Worm (Caenorhabditis elegans) whole organism, L4 larva: Measurements from ENCODE around the gene ZK662.2.

Source experiments
- D1046.2 ChIP-seq: fragments of 200-800 bp; sonication (Bioruptor generic); IDR thresholded peaks from 2 replicates; pipeline ENCODE4 v1.3.6; 2022; ENCODE audit warnings: missing genetic modification characterization, missing compliant biosample characterization
- F10B5.3 ChIP-seq: sonication (generic microtip); optimal IDR thresholded peaks from 2 replicates; lab custom pipeline; 2016; ENCODE audit warnings: mild to moderate bottlenecking, missing genetic modification characterization, missing compliant biosample characterization
- F37D6.2 ChIP-seq: sonication (generic microtip); optimal IDR thresholded peaks from 2 replicates; lab custom pipeline; 2016; ENCODE audit warnings: mild to moderate bottlenecking, missing genetic modification characterization, missing compliant biosample characterization
- F44E2.7 ChIP-seq: fragments of 200-800 bp; sonication (Bioruptor generic); IDR thresholded peaks from 2 replicates; pipeline ENCODE4 v2.1.2; 2022; ENCODE audit warnings: missing genetic modification characterization, missing compliant biosample characterization
- T20F7.1 ChIP-seq: fragments of 200-800 bp; sonication (Bioruptor generic); optimal IDR thresholded peaks from 2 replicates; lab custom pipeline; 2018; ENCODE audit warnings: mild to moderate bottlenecking, missing genetic modification characterization, missing compliant biosample characterization
- T26A8.4 ChIP-seq: fragments of 200-800 bp; sonication (Bioruptor generic); IDR thresholded peaks from 2 replicates; pipeline ENCODE4 v1.3.6; 2022; ENCODE audit warnings: missing genetic modification characterization, missing compliant biosample characterization
- Y48G9A.11 ChIP-seq: fragments of 200-800 bp; sonication (Bioruptor generic); IDR thresholded peaks from 2 replicates; pipeline ENCODE4 v1.3.6; 2022; ENCODE audit warnings: missing genetic modification reagents, missing genetic modification characterization, missing compliant biosample characterization
- Y75B8A.6 ChIP-seq: fragments of 200-800 bp; sonication (Bioruptor generic); IDR thresholded peaks from 2 replicates; pipeline ENCODE4 v1.3.6; 2022; ENCODE audit warnings: missing genetic modification reagents, missing genetic modification characterization, missing compliant biosample characterization
- ZK337.2 ChIP-seq: fragments of 200-800 bp; sonication (Bioruptor generic); IDR thresholded peaks from 2 replicates; pipeline ENCODE4 v1.3.6; 2022; ENCODE audit warnings: missing genetic modification reagents, missing genetic modification characterization, missing compliant biosample characterization
- aha-1 ChIP-seq: fragments of 150-350 bp; peaks from one replicate; lab custom pipeline; 2014; ENCODE audit warnings: missing biosample characterization, missing genetic modification characterization
- ceh-20 ChIP-seq: fragments of 200-800 bp; sonication (Bioruptor generic); IDR thresholded peaks from 2 replicates; pipeline ENCODE4 v1.3.6; 2022; ENCODE audit warnings: missing genetic modification reagents, missing genetic modification characterization, missing compliant biosample characterization
- ceh-62 ChIP-seq: sonication (generic microtip); optimal IDR thresholded peaks from 2 replicates; lab custom pipeline; 2017; ENCODE audit warnings: missing biosample characterization, missing genetic modification characterization
- ceh-82 ChIP-seq: sonication (generic microtip); optimal IDR thresholded peaks from 2 replicates; lab custom pipeline; 2017; ENCODE audit warnings: missing biosample characterization, missing genetic modification characterization
- daf-12 ChIP-seq: fragments of 150-350 bp; optimal IDR thresholded peaks from 2 replicates; lab custom pipeline; 2014; ENCODE audit warnings: missing biosample characterization, missing genetic modification reagents, missing genetic modification characterization
- daf-19 ChIP-seq: fragments of 200-800 bp; sonication (Bioruptor generic); conservative IDR thresholded peaks from 2 replicates; pipeline ENCODE4 v1.3.6; 2022; ENCODE audit warnings: missing genetic modification characterization, missing compliant biosample characterization
- daf-8 ChIP-seq: fragments of 200-800 bp; sonication (Bioruptor generic); IDR thresholded peaks from 2 replicates; pipeline ENCODE4 v1.3.6; 2022; ENCODE audit warnings: missing genetic modification characterization, missing compliant biosample characterization
- dmd-6 ChIP-seq: fragments of 200-800 bp; sonication (Bioruptor generic); IDR thresholded peaks from 2 replicates; pipeline ENCODE4 v1.3.6; 2022; ENCODE audit warnings: missing genetic modification reagents, missing genetic modification characterization, missing compliant biosample characterization
- dmd-9 ChIP-seq: fragments of 200-800 bp; sonication (Bioruptor generic); IDR thresholded peaks from 2 replicates; pipeline ENCODE4 v1.3.6; 2022; ENCODE audit warnings: missing genetic modification reagents, missing genetic modification characterization, missing compliant biosample characterization
- egl-43 ChIP-seq: fragments of 200-800 bp; sonication (Bioruptor generic); IDR thresholded peaks from 2 replicates; pipeline ENCODE4 v1.3.6; 2022; ENCODE audit warnings: missing genetic modification reagents, missing genetic modification characterization, missing compliant biosample characterization
- fos-1 ChIP-seq: fragments of 150-350 bp; optimal IDR thresholded peaks from 2 replicates; lab custom pipeline; 2014; ENCODE audit warnings: missing biosample characterization, missing genetic modification characterization
- hif-1 ChIP-seq, 2 experiments: sonication (generic microtip); optimal IDR thresholded peaks; 2 replicates each; lab custom pipeline; 2016 to 2017; ENCODE audit warnings: missing compliant biosample characterization in 2 of 2, missing genetic modification characterization in 2 of 2, missing genetic modification reagents in 2 of 2, missing genotype in 2 of 2, mild to moderate bottlenecking in 1 of 2
- hmg-1.1 ChIP-seq: fragments of 200-800 bp; sonication (Bioruptor generic); IDR thresholded peaks from 2 replicates; pipeline ENCODE4 v1.3.6; 2022; ENCODE audit warnings: missing genetic modification reagents, missing genetic modification characterization, missing compliant biosample characterization
- lim-7 ChIP-seq: fragments of 200-800 bp; sonication (Bioruptor generic); IDR thresholded peaks from 2 replicates; pipeline ENCODE4 v1.3.6; 2022; ENCODE audit warnings: missing genetic modification characterization, missing compliant biosample characterization
- lin-13 ChIP-seq: fragments of 150-350 bp; optimal IDR thresholded peaks from 2 replicates; lab custom pipeline; 2014; ENCODE audit warnings: missing biosample characterization, missing genetic modification reagents, missing genetic modification characterization
- madf-5 ChIP-seq, 2 experiments: fragments of 200-800 bp; sonication (Bioruptor generic); IDR thresholded peaks; 2 replicates each; pipeline ENCODE4 v1.3.6; 2022; ENCODE audit warnings: missing compliant biosample characterization in 2 of 2, missing genetic modification characterization in 2 of 2
- mdl-1 ChIP-seq, 2 experiments: fragments of 150-350 bp in 1 of 2; sonication (generic microtip) in 1 of 2; optimal IDR thresholded peaks; 2 replicates each; lab custom pipeline; 2014 to 2017; ENCODE audit warnings: missing biosample characterization in 2 of 2, missing genetic modification characterization in 2 of 2
- mdt-29 ChIP-seq: fragments of 200-800 bp; sonication (Bioruptor generic); IDR thresholded peaks from 2 replicates; pipeline ENCODE4 v1.3.6; 2022; ENCODE audit warnings: missing genetic modification reagents, missing genetic modification characterization, missing compliant biosample characterization
- mxl-2 ChIP-seq: fragments of 200-800 bp; sonication (Bioruptor generic); conservative IDR thresholded peaks from 2 replicates; pipeline ENCODE4 v1.3.6; 2022; ENCODE audit warnings: missing genetic modification reagents, missing genetic modification characterization, missing compliant biosample characterization
- nhr-102 ChIP-seq: sonication (generic microtip); optimal IDR thresholded peaks from 2 replicates; lab custom pipeline; 2016; ENCODE audit warnings: mild to moderate bottlenecking, missing genetic modification characterization, moderate library complexity, missing compliant biosample characterization
- nhr-237 ChIP-seq: sonication (generic microtip); optimal IDR thresholded peaks from 2 replicates; lab custom pipeline; 2017; ENCODE audit warnings: missing biosample characterization, missing genetic modification characterization
- nhr-28 ChIP-seq: fragments of 150-350 bp; optimal IDR thresholded peaks from 2 replicates; lab custom pipeline; 2014; ENCODE audit warnings: missing biosample characterization, missing genetic modification characterization
- nhr-42 ChIP-seq: fragments of 200-800 bp; sonication (Bioruptor generic); IDR thresholded peaks from 2 replicates; pipeline ENCODE4 v1.3.6; 2022; ENCODE audit warnings: missing genetic modification characterization, missing compliant biosample characterization
- nhr-6 ChIP-seq: fragments of 150-350 bp; optimal IDR thresholded peaks from 2 replicates; lab custom pipeline; 2014; ENCODE audit warnings: missing biosample characterization, missing genetic modification characterization
- nhr-76 ChIP-seq: fragments of 150-350 bp; optimal IDR thresholded peaks from 2 replicates; lab custom pipeline; 2014; ENCODE audit warnings: missing biosample characterization, missing genetic modification characterization
- pha-4 ChIP-seq, 2 experiments: fragments of 150-350 bp in 1 of 2; fragments of 200-800 bp in 1 of 2; sonication (Bioruptor generic) in 1 of 2; IDR thresholded peaks in 1 of 2; optimal IDR thresholded peaks in 1 of 2; 2 replicates each; pipeline versions ENCODE4 v1.3.6 to Lab custom; 2014 to 2022; ENCODE audit warnings: missing genetic modification characterization in 2 of 2, missing genetic modification reagents in 2 of 2, missing biosample characterization in 1 of 2, missing compliant biosample characterization in 1 of 2
- set-16 ChIP-seq: fragments of 200-800 bp; sonication (Bioruptor generic); IDR thresholded peaks from 2 replicates; pipeline ENCODE4 v1.3.6; 2022; ENCODE audit warnings: missing genetic modification reagents, missing genetic modification characterization, missing compliant biosample characterization
- skn-1 ChIP-seq: fragments of 150-350 bp; optimal IDR thresholded peaks from 2 replicates; lab custom pipeline; 2014; ENCODE audit warnings: missing biosample characterization, missing genetic modification characterization
- tag-97 ChIP-seq: fragments of 200-800 bp; sonication (Bioruptor generic); IDR thresholded peaks from 2 replicates; pipeline ENCODE4 v1.3.6; 2022; ENCODE audit warnings: missing genetic modification characterization, missing compliant biosample characterization
- unc-62 ChIP-seq, 3 experiments: fragments of 150-350 bp in 1 of 3; sonication (generic microtip); optimal IDR thresholded peaks in 2 of 3; peaks in 1 of 3; 1 replicate in 1 of 3; 2 replicates in 2 of 3; lab custom pipeline; 2014 to 2017; ENCODE audit warnings: missing biosample characterization in 3 of 3, missing genetic modification characterization in 3 of 3, missing genetic modification reagents in 3 of 3, missing genotype in 1 of 3
- vab-7 ChIP-seq: fragments of 200-800 bp; sonication (Bioruptor generic); IDR thresholded peaks from 2 replicates; pipeline ENCODE4 v1.3.6; 2022; ENCODE audit warnings: missing genetic modification reagents, missing genetic modification characterization, missing compliant biosample characterization
- zag-1 ChIP-seq: fragments of 150-350 bp; optimal IDR thresholded peaks from 2 replicates; lab custom pipeline; 2014; ENCODE audit warnings: missing biosample characterization, missing genetic modification characterization
- zip-11 ChIP-seq: fragments of 200-800 bp; sonication (Bioruptor generic); IDR thresholded peaks from 2 replicates; pipeline ENCODE4 v1.3.6; 2022; ENCODE audit warnings: missing genetic modification characterization, missing compliant biosample characterization
- zip-2 ChIP-seq: fragments of 150-350 bp; optimal IDR thresholded peaks from 2 replicates; lab custom pipeline; 2014; ENCODE audit warnings: missing biosample characterization, missing genetic modification characterization

The ZK662.2 gene

DNA sequence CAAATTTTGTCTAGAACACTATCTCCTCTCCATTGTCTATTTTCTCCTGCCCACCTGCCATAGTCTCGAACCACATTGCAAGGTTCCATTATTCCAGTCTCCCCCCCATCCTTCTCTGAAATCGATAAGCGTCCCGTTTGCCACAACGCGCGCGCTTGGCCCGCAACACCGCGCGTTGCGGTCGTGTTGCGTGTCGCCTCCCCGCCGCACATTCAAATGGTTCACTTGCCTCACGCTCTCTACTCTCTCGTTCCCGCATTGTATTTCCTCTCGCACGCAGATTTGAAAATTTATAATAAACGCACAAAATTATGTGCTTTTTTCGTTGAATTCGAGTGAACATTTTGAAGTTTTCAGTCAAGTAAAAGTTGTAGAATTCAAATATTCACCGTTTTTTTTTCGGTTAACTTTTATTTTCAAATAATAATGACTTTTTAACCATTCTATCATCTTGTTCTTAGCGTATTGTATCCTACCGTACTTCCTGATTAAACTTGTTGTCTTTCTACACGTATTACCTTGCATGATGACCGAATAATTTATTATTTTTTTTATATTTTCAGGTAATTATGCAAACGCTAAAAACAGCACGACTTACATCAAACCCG is 29.2 kb downstream of the ZK662.2 start, which contains the start of gene lin-15B:
Gene lin-15B (plus strand): TSS at position 558 of the 608 bp plus-strand sequence.
- 0 out of 2 replicates have a peak, but pooled peaks have one; percentile 13 for TF ChIP-seq dmd-9 (GFP tag; lab: Robert Waterston, UW)
- TF ChIP-seq set-16 (GFP tag; lab: Robert Waterston, UW), result peak; percentile 34; the same call in 1 of the 2 replicates
- peak; percentile 19; the same call in 1 of the 2 replicates for TF ChIP-seq hmg-1.1 (GFP tag; lab: Robert Waterston, UW)
- no peak for TF ChIP-seq ceh-62
- no peak for TF ChIP-seq Y75B8A.6 (GFP tag; lab: Robert Waterston, UW)
- peak; percentile 13; the same call in 1 of the 2 replicates for TF ChIP-seq egl-43 (GFP tag; lab: Robert Waterston, UW)

DNA sequence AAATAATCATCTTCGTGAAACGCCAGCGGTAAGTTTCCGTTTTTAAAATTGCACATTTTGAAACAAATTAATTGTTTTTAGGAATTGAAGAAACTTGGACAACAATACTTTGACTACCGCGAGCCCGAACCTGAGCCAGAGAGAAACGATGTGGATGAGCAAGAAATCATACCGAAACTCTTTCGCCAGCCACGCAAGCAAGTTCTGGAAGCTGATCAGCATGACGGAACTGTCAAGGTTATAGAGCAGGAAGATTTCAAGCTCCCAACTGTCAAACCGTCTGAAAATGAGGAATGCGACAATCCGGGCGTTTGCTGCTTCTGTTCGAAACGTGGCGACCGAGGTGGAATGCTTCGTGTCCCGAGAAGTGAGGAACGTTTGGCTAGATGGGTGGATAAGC is 33.8 kb downstream of the ZK662.2 start:
- TF ChIP-seq zip-11 (GFP tag; lab: Robert Waterston, UW) (no peak), nhr-76 (tag; lab: Kevin White, UChicago) (no peak), mdt-29 (GFP tag; lab: Robert Waterston, UW) (no peak), unc-62 (GFP tag; optimal IDR thresholded peaks at IDR 0.05 in 1 of 2; lab: Kevin White, UChicago) (peak in 1 of 2 experiments; percentile 96), unc-62 (tag; optimal IDR thresholded peaks at IDR 0.05; lab: Kevin White, UChicago) (no peak), egl-43 (GFP tag; lab: Robert Waterston, UW) (no peak), dmd-9 (GFP tag; lab: Robert Waterston, UW) (no peak), nhr-102 (no peak), F10B5.3 (no peak)

DNA sequence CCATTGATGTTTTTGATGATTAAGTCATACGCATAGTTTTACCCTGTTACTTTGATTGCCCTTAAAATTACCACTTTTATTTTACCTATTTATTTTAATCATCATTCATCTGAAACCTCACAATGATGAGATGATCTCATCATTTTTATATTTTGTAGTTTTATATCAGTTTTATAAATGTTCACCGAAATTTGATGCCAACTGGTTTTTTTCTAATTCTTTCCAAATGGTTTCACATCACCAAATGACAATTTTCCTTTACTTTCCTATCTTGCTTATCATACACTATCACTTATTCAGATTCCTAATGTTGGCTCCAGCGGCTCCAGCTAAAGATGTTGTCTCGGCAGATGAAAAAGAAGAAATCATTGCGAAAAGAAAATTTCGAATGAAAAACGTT is 35.2 kb downstream of the ZK662.2 start, which contains the start of gene lin-15A:
Gene lin-15A (plus strand): TSS at position 301 of the 400 bp plus-strand sequence.
- TF ChIP-seq T20F7.1 (GFP tag; lab: Kevin White, UChicago), result no peak
- no peak for TF ChIP-seq hif-1 (tag; optimal IDR thresholded peaks at IDR 0.05; lab: Kevin White, UChicago)
- TF ChIP-seq nhr-28, result no peak
- no peak for TF ChIP-seq nhr-42 (GFP tag; lab: Robert Waterston, UW)

DNA sequence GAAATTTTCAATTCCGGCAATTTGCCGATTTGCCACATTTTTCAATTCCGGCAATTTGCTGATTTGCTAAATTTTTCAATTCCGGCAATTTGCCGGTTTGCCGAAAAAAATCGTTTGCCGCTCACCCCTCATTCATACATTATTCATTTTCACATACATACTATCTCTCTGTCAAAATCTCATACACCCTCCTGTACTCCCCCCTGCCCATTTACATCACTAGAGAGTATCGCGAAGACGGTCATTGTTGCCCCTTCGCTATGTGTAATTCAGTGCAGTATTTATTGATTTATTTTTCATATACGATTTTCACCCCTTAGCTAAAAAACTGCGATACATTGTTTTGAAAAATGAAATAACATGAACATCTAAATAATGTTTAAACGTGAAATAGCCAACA is 39.9 kb downstream of the ZK662.2 start:
- no peak for TF ChIP-seq Y75B8A.6 (GFP tag; lab: Robert Waterston, UW)
- no peak for TF ChIP-seq vab-7 (GFP tag; lab: Robert Waterston, UW)
- peak; percentile 69 for TF ChIP-seq lin-13 (GFP tag; lab: Kevin White, UChicago)
- TF ChIP-seq daf-8 (GFP tag; lab: Robert Waterston, UW), result no peak
- peak; percentile 93 for TF ChIP-seq nhr-102
- TF ChIP-seq mdl-1 (tag; optimal IDR thresholded peaks at IDR 0.05; lab: Kevin White, UChicago), result peak in 1 of 2 experiments; percentile 40
- TF ChIP-seq F37D6.2 (tag; lab: Kevin White, UChicago), result peak; percentile 79
- TF ChIP-seq ceh-82 (tag; lab: Kevin White, UChicago), result no peak
- peak in 1 of 2 experiments; percentile 47; a peak in 1 of 4 replicates for TF ChIP-seq madf-5 (GFP tag; IDR thresholded peaks at IDR 0.05; lab: Robert Waterston, UW)
- TF ChIP-seq nhr-237, result no peak
- TF ChIP-seq aha-1 (tag; lab: Kevin White, UChicago), result peak; percentile 31
- TF ChIP-seq mxl-2 (GFP tag; lab: Robert Waterston, UW), result no peak
- TF ChIP-seq pha-4 (GFP tag; IDR thresholded peaks at IDR 0.05; lab: Robert Waterston, UW), result no peak; the same call in 1 of the 2 replicates
- TF ChIP-seq pha-4 (tag; optimal IDR thresholded peaks at IDR 0.05; lab: Kevin White, UChicago), result no peak
- TF ChIP-seq daf-12 (tag; lab: Kevin White, UChicago), result no peak
- TF ChIP-seq ceh-20 (GFP tag; lab: Robert Waterston, UW), result peak; percentile 54; the same call in 1 of the 2 replicates
- no peak for TF ChIP-seq ZK337.2 (GFP tag; lab: Robert Waterston, UW)
- no peak for TF ChIP-seq zag-1 (tag; lab: Kevin White, UChicago)
- no peak for TF ChIP-seq tag-97 (GFP tag; lab: Robert Waterston, UW)
- peak; percentile 51 for TF ChIP-seq dmd-6
- TF ChIP-seq skn-1 (tag; lab: Kevin White, UChicago), result no peak
- peak; percentile 80 for TF ChIP-seq nhr-28
- no peak for TF ChIP-seq daf-19 (GFP tag; lab: Robert Waterston, UW)
- peak; percentile 91 for TF ChIP-seq hmg-1.1 (GFP tag; lab: Robert Waterston, UW)
- no peak for TF ChIP-seq Y48G9A.11 (GFP tag; lab: Robert Waterston, UW)
- TF ChIP-seq mdt-29 (GFP tag; lab: Robert Waterston, UW), result no peak
- TF ChIP-seq lim-7 (GFP tag; lab: Robert Waterston, UW), result no peak
- peak; percentile 89 for TF ChIP-seq T26A8.4
- peak; percentile 85 for TF ChIP-seq zip-2 (tag; lab: Kevin White, UChicago)
- no peak for TF ChIP-seq D1046.2 (GFP tag; lab: Robert Waterston, UW)
- peak; percentile 76 for TF ChIP-seq nhr-6 (tag; lab: Kevin White, UChicago)
- TF ChIP-seq fos-1, result no peak
- no peak for TF ChIP-seq F44E2.7 (GFP tag; lab: Robert Waterston, UW)
